Fruit fly (Drosophila melanogaster): ENCODE measurements around the gene Oseg2.

Gene Oseg2

dm6 chr3L:2229172-2229696 lies at the start of gene Oseg2:
Oseg2 (plus strand) TSS chr3L:2229646.
- TF ChIP-seq CG6276 (GFP tag; optimal IDR thresholded peaks at IDR 0.05), result no peak
- no peak for TF ChIP-seq Hr4 (GFP tag; optimal IDR thresholded peaks at IDR 0.05)
- peak; percentile 45 for TF ChIP-seq Eip78C (GFP tag)
- TF ChIP-seq ss (GFP tag; optimal IDR thresholded peaks at IDR 0.05), result no peak
- TF ChIP-seq CG15336 (GFP tag; IDR thresholded peaks at IDR 0.05), result no peak
- TF ChIP-seq Blimp-1 (GFP tag; optimal IDR thresholded peaks at IDR 0.05), result no peak
- TF ChIP-seq CG8319 (GFP tag; optimal IDR thresholded peaks at IDR 0.05), result no peak
- TF ChIP-seq Ets21C (GFP tag; optimal IDR thresholded peaks at IDR 0.05), result no peak
- no peak for TF ChIP-seq Ets96B (tag; optimal IDR thresholded peaks at IDR 0.05)
- no peak for TF ChIP-seq CG6808 (GFP tag; optimal IDR thresholded peaks at IDR 0.05)
- TF ChIP-seq CG6163 (GFP tag; IDR thresholded peaks at IDR 0.05), result no peak
- TF ChIP-seq CG4318 (GFP tag; optimal IDR thresholded peaks at IDR 0.05), result no peak
- peak; percentile 53 for TF ChIP-seq CG7368 (GFP tag; optimal IDR thresholded peaks at IDR 0.05)
- TF ChIP-seq acj6 (GFP tag; optimal IDR thresholded peaks at IDR 0.05), result no peak
- TF ChIP-seq CG3032 (tag; optimal IDR thresholded peaks at IDR 0.05), result no peak
- no peak for TF ChIP-seq Lpt (GFP tag; optimal IDR thresholded peaks at IDR 0.05)

dm6 chr3L:2185630-2186029 lies 43.8 kb upstream of the Oseg2 start, which contains the start of gene CG13810:
CG13810 (plus strand) TSS chr3L:2185930.
- TF ChIP-seq CG6163 (GFP tag; IDR thresholded peaks at IDR 0.05) (no peak), dsx (GFP tag; optimal IDR thresholded peaks at IDR 0.05; ENCODE audit: poor library complexity, severe bottlenecking) (no peak), Met (GFP tag; optimal IDR thresholded peaks at IDR 0.05) (no peak), CG6854 (GFP tag; optimal IDR thresholded peaks at IDR 0.05) (no peak), Sox14 (GFP tag; optimal IDR thresholded peaks at IDR 0.05) (no peak), fkh (GFP tag; optimal IDR thresholded peaks at IDR 0.05) (no peak), CG7368 (GFP tag; optimal IDR thresholded peaks at IDR 0.05) (no peak), Smox (GFP tag; optimal IDR thresholded peaks at IDR 0.05) (no peak), CG16779 (tag; optimal IDR thresholded peaks at IDR 0.05) (no peak), CG3032 (tag; optimal IDR thresholded peaks at IDR 0.05) (no peak), Lpt (GFP tag; optimal IDR thresholded peaks at IDR 0.05) (no peak), ss (GFP tag; optimal IDR thresholded peaks at IDR 0.05) (no peak), Ets96B (tag; optimal IDR thresholded peaks at IDR 0.05) (no peak), achi (GFP tag; optimal IDR thresholded peaks at IDR 0.05) (no peak), Ets21C (GFP tag; optimal IDR thresholded peaks at IDR 0.05) (no peak), svp (GFP tag) (no peak), CG6792 (GFP tag; optimal IDR thresholded peaks at IDR 0.05) (no peak), CG11902 (GFP tag; optimal IDR thresholded peaks at IDR 0.05) (no peak), esn (GFP tag; optimal IDR thresholded peaks at IDR 0.05) (no peak), Eip78C (GFP tag) (no peak)

- TF ChIP-seq CG31627 (GFP tag; optimal IDR thresholded peaks at IDR 0.05), result no peak
- no peak for TF ChIP-seq cyc (GFP tag; optimal IDR thresholded peaks at IDR 0.05)
- no peak for TF ChIP-seq fd85E (GFP tag; optimal IDR thresholded peaks at IDR 0.05)
- TF ChIP-seq Gug (GFP tag; IDR thresholded peaks at IDR 0.05), result no peak
- no peak for TF ChIP-seq OdsH (GFP tag; optimal IDR thresholded peaks at IDR 0.05)
- peak; percentile 43 for TF ChIP-seq svp (GFP tag)
Observed at dm6 chr3L:2191512-2191911, 37.9 kb upstream of the Oseg2 start.

- TF ChIP-seq CG10669 (GFP tag; optimal IDR thresholded peaks at IDR 0.05) (no peak), Sox14 (GFP tag; optimal IDR thresholded peaks at IDR 0.05) (no peak), Smox (GFP tag; optimal IDR thresholded peaks at IDR 0.05) (no peak), Eip78C (GFP tag) (peak; percentile 16), cyc (GFP tag; optimal IDR thresholded peaks at IDR 0.05) (no peak), Sox15 (GFP tag; optimal IDR thresholded peaks at IDR 0.05) (no peak), Hr38 (GFP tag; optimal IDR thresholded peaks at IDR 0.05) (no peak), dsx (GFP tag; optimal IDR thresholded peaks at IDR 0.05; ENCODE audit: poor library complexity, severe bottlenecking) (no peak)
Observed at dm6 chr3L:2191994-2192450, 37.4 kb upstream of the Oseg2 start, which contains the start of gene CG5707. CG5707 (minus strand) TSS chr3L:2192221.

Measured in whole organism, prepupa.